Fruit fly (Drosophila melanogaster): ENCODE results near the gene CG1998.
A peak's percentile ranks its signal among the peaks of the same experiment; 100 is the strongest.

The CG1998 gene

dm6 chrX:13434065-13434464 lies 21.2 kb upstream of the CG1998 start:
- TF ChIP-seq Hr96 (GFP tag; optimal IDR thresholded peaks at IDR 0.05) (no peak), Mnt (GFP tag; optimal IDR thresholded peaks at IDR 0.05) (no peak), CG11617 (GFP tag; optimal IDR thresholded peaks at IDR 0.05) (no peak), cnc (optimal IDR thresholded peaks at IDR 0.05) (no peak), tj (GFP tag; optimal IDR thresholded peaks at IDR 0.05) (no peak), CG7101 (tag; optimal IDR thresholded peaks at IDR 0.05) (no peak), CG7045 (GFP tag; optimal IDR thresholded peaks at IDR 0.05) (no peak), bab1 (GFP tag; optimal IDR thresholded peaks at IDR 0.05) (no peak), Crg-1 (GFP tag; optimal IDR thresholded peaks at IDR 0.05) (no peak), CG14711 (tag; optimal IDR thresholded peaks at IDR 0.05) (no peak), CG5204 (GFP tag; optimal IDR thresholded peaks at IDR 0.05) (no peak), ovo (GFP tag; optimal IDR thresholded peaks at IDR 0.05) (no peak), Clk (GFP tag; optimal IDR thresholded peaks at IDR 0.05) (no peak), CG1620 (GFP tag; optimal IDR thresholded peaks at IDR 0.05) (no peak), CG12768 (GFP tag; optimal IDR thresholded peaks at IDR 0.05) (no peak)

dm6 chrX:13421059-13421458 lies 8.2 kb upstream of the CG1998 start:
- TF ChIP-seq pad (GFP tag; optimal IDR thresholded peaks at IDR 0.05) (no peak), CG7045 (GFP tag; optimal IDR thresholded peaks at IDR 0.05) (no peak), CG14711 (tag; optimal IDR thresholded peaks at IDR 0.05) (no peak), toe (GFP tag; optimal IDR thresholded peaks at IDR 0.05) (no peak), Crg-1 (GFP tag; optimal IDR thresholded peaks at IDR 0.05) (no peak), Clk (GFP tag; optimal IDR thresholded peaks at IDR 0.05) (no peak), Hr96 (GFP tag; optimal IDR thresholded peaks at IDR 0.05) (no peak), CG12768 (GFP tag; optimal IDR thresholded peaks at IDR 0.05) (no peak), CG5204 (GFP tag; optimal IDR thresholded peaks at IDR 0.05) (no peak), CG11617 (GFP tag; optimal IDR thresholded peaks at IDR 0.05) (no peak), Mnt (GFP tag; optimal IDR thresholded peaks at IDR 0.05) (no peak)

- TF ChIP-seq cnc (optimal IDR thresholded peaks at IDR 0.05) (no peak), kay (GFP tag; ENCODE audit: borderline replicate concordance) (no peak), CG11617 (GFP tag; optimal IDR thresholded peaks at IDR 0.05) (no peak), cic (GFP tag; optimal IDR thresholded peaks at IDR 0.05) (no peak), CG7101 (tag; optimal IDR thresholded peaks at IDR 0.05) (no peak), toe (GFP tag; optimal IDR thresholded peaks at IDR 0.05) (no peak), pad (GFP tag; optimal IDR thresholded peaks at IDR 0.05) (no peak), ovo (GFP tag; optimal IDR thresholded peaks at IDR 0.05) (no peak), CG12768 (GFP tag; optimal IDR thresholded peaks at IDR 0.05) (no peak), Mnt (GFP tag; optimal IDR thresholded peaks at IDR 0.05) (no peak), CG1620 (GFP tag; optimal IDR thresholded peaks at IDR 0.05) (no peak), CG5204 (GFP tag; optimal IDR thresholded peaks at IDR 0.05) (no peak), tj (GFP tag; optimal IDR thresholded peaks at IDR 0.05) (no peak)
Measured at dm6 chrX:13411376-13411973, 1.4 kb downstream of the CG1998 start.

- no peak for TF ChIP-seq bab1 (GFP tag; optimal IDR thresholded peaks at IDR 0.05)
- no peak for TF ChIP-seq pad (GFP tag; optimal IDR thresholded peaks at IDR 0.05)
- no peak for TF ChIP-seq Mnt (GFP tag; optimal IDR thresholded peaks at IDR 0.05)
- TF ChIP-seq cic (GFP tag; optimal IDR thresholded peaks at IDR 0.05): no peak
- no peak for TF ChIP-seq toe (GFP tag; optimal IDR thresholded peaks at IDR 0.05)
- no peak for TF ChIP-seq kay (GFP tag; ENCODE audit: borderline replicate concordance)
- TF ChIP-seq Hr96 (GFP tag; optimal IDR thresholded peaks at IDR 0.05): no peak
- TF ChIP-seq CG1620 (GFP tag; optimal IDR thresholded peaks at IDR 0.05): peak; percentile 4
- no peak for TF ChIP-seq ovo (GFP tag; optimal IDR thresholded peaks at IDR 0.05)
- no peak for TF ChIP-seq CG5204 (GFP tag; optimal IDR thresholded peaks at IDR 0.05)
- TF ChIP-seq CG11617 (GFP tag; optimal IDR thresholded peaks at IDR 0.05): no peak
- TF ChIP-seq CG7101 (tag; optimal IDR thresholded peaks at IDR 0.05): peak; percentile 14
- TF ChIP-seq tj (GFP tag; optimal IDR thresholded peaks at IDR 0.05): no peak
- no peak for TF ChIP-seq CG33017 (tag; optimal IDR thresholded peaks at IDR 0.05)
- no peak for TF ChIP-seq Clk (GFP tag; optimal IDR thresholded peaks at IDR 0.05)
Measured at dm6 chrX:13410887-13411286, 2.0 kb downstream of the CG1998 start.

- TF ChIP-seq cnc (optimal IDR thresholded peaks at IDR 0.05) (peak in 1 of 2 experiments; percentile 26), Mnt (GFP tag; optimal IDR thresholded peaks at IDR 0.05) (no peak)
Measured at dm6 chrX:13407673-13408072, 5.2 kb downstream of the CG1998 start.

- no peak for TF ChIP-seq pad (GFP tag; optimal IDR thresholded peaks at IDR 0.05)
- TF ChIP-seq Hr96 (GFP tag; optimal IDR thresholded peaks at IDR 0.05): no peak
- TF ChIP-seq toe (GFP tag; optimal IDR thresholded peaks at IDR 0.05): no peak
- TF ChIP-seq CG33017 (tag; optimal IDR thresholded peaks at IDR 0.05): no peak
- no peak for TF ChIP-seq CG11617 (GFP tag; optimal IDR thresholded peaks at IDR 0.05)
- no peak for TF ChIP-seq Clk (GFP tag; optimal IDR thresholded peaks at IDR 0.05)
- no peak for TF ChIP-seq CG12768 (GFP tag; optimal IDR thresholded peaks at IDR 0.05)
- TF ChIP-seq bab1 (GFP tag; optimal IDR thresholded peaks at IDR 0.05): no peak
- TF ChIP-seq tj (GFP tag; optimal IDR thresholded peaks at IDR 0.05): no peak
- no peak for TF ChIP-seq CG7045 (GFP tag; optimal IDR thresholded peaks at IDR 0.05)
- no peak for TF ChIP-seq kay (GFP tag; ENCODE audit: borderline replicate concordance)
- TF ChIP-seq cnc (optimal IDR thresholded peaks at IDR 0.05): no peak
- no peak for TF ChIP-seq CG5204 (GFP tag; optimal IDR thresholded peaks at IDR 0.05)
Measured at dm6 chrX:13406293-13406692, 6.6 kb downstream of the CG1998 start.
